Worm (Caenorhabditis elegans) whole organism, late embryonic: ENCODE data around the gene nhr-242.

Source experiments
- C08G9.2 ChIP-seq: sonication (generic microtip); optimal IDR thresholded peaks from 2 replicates; lab custom pipeline; 2016; ENCODE audit warnings: mild to moderate bottlenecking, missing genetic modification characterization, moderate library complexity, missing compliant biosample characterization
- C38D4.7 ChIP-seq: fragments of 200-800 bp; sonication (Bioruptor generic); optimal IDR thresholded peaks from 2 replicates; lab custom pipeline; 2018; ENCODE audit warnings: mild to moderate bottlenecking, missing genetic modification characterization, moderate library complexity, missing compliant biosample characterization
- F13H6.1 ChIP-seq: sonication (generic microtip); optimal IDR thresholded peaks from 2 replicates; lab custom pipeline; 2016; ENCODE audit warnings: missing genetic modification characterization, missing compliant biosample characterization
- K09A11.1 ChIP-seq: sonication (generic microtip); optimal IDR thresholded peaks from 2 replicates; lab custom pipeline; 2017; ENCODE audit warnings: antibody characterized with exemption, mild to moderate bottlenecking, missing genetic modification characterization, missing compliant biosample characterization; ENCODE audit not compliant: insufficient read depth
- Y22D7AL.16 ChIP-seq: sonication (generic microtip); optimal IDR thresholded peaks from 2 replicates; lab custom pipeline; 2016; ENCODE audit warnings: missing genetic modification characterization, missing compliant biosample characterization
- ceh-14 ChIP-seq: sonication (generic microtip); optimal IDR thresholded peaks from 2 replicates; lab custom pipeline; 2016; ENCODE audit warnings: missing genotype, missing genetic modification characterization, missing compliant biosample characterization
- ceh-34 ChIP-seq: sonication (generic microtip); optimal IDR thresholded peaks from 2 replicates; lab custom pipeline; 2016; ENCODE audit warnings: mild to moderate bottlenecking, missing genetic modification characterization, missing compliant biosample characterization
- ceh-48 ChIP-seq: sonication (generic microtip); optimal IDR thresholded peaks from 2 replicates; lab custom pipeline; 2016; ENCODE audit warnings: missing genetic modification characterization, inconsistent platforms, missing compliant biosample characterization
- dve-1 ChIP-seq: sonication (generic microtip); optimal IDR thresholded peaks from 2 replicates; lab custom pipeline; 2017; ENCODE audit warnings: antibody characterized with exemption, mild to moderate bottlenecking, missing genetic modification characterization, missing compliant biosample characterization
- elt-2 ChIP-seq: sonication (generic microtip); optimal IDR thresholded peaks from 2 replicates; lab custom pipeline; 2016; ENCODE audit warnings: missing genetic modification reagents, missing genetic modification characterization, missing compliant biosample characterization
- ets-4 ChIP-seq: sonication (generic microtip); optimal IDR thresholded peaks from 2 replicates; lab custom pipeline; 2016; ENCODE audit warnings: missing genetic modification characterization, missing compliant biosample characterization
- fax-1 ChIP-seq: sonication (generic microtip); optimal IDR thresholded peaks from 2 replicates; lab custom pipeline; 2016; ENCODE audit warnings: missing genotype, missing genetic modification characterization, missing compliant biosample characterization
- fkh-10 ChIP-seq: fragments of 150-350 bp; optimal IDR thresholded peaks from 2 replicates; lab custom pipeline; 2014; ENCODE audit warnings: missing biosample characterization, missing genetic modification reagents, missing genetic modification characterization
- fkh-6 ChIP-seq: sonication (generic microtip); optimal IDR thresholded peaks from 2 replicates; lab custom pipeline; 2016; ENCODE audit warnings: missing genetic modification characterization, missing compliant biosample characterization
- hlh-13 ChIP-seq: fragments of 200-800 bp; sonication (Bioruptor generic); optimal IDR thresholded peaks from 2 replicates; lab custom pipeline; 2018; ENCODE audit warnings: mild to moderate bottlenecking, missing genetic modification characterization, missing compliant biosample characterization
- hlh-15 ChIP-seq: sonication (generic microtip); optimal IDR thresholded peaks from 2 replicates; lab custom pipeline; 2016; ENCODE audit warnings: missing genetic modification characterization, missing compliant biosample characterization
- lim-6 ChIP-seq: sonication (generic microtip); optimal IDR thresholded peaks from 2 replicates; lab custom pipeline; 2016; ENCODE audit warnings: missing genetic modification characterization, missing compliant biosample characterization
- nhr-11 ChIP-seq: fragments of 150-350 bp; optimal IDR thresholded peaks from 2 replicates; lab custom pipeline; 2014; ENCODE audit warnings: missing biosample characterization, missing genetic modification characterization
- npax-4 ChIP-seq: sonication (generic microtip); optimal IDR thresholded peaks from 2 replicates; lab custom pipeline; 2016; ENCODE audit warnings: missing genetic modification characterization, missing compliant biosample characterization
- pat-9 ChIP-seq: fragments of 200-800 bp; sonication (Bioruptor generic); optimal IDR thresholded peaks from 2 replicates; lab custom pipeline; 2018; ENCODE audit warnings: mild to moderate bottlenecking, missing genetic modification characterization, moderate library complexity, missing compliant biosample characterization
- syd-9 ChIP-seq: sonication (generic microtip); optimal IDR thresholded peaks from 2 replicates; lab custom pipeline; 2016; ENCODE audit warnings: mild to moderate bottlenecking, missing genetic modification characterization, moderate library complexity, missing compliant biosample characterization
- ttx-3 ChIP-seq: sonication (generic microtip); optimal IDR thresholded peaks from 2 replicates; lab custom pipeline; 2016; ENCODE audit warnings: missing genetic modification reagents, missing genetic modification characterization, missing compliant biosample characterization
- unc-42 ChIP-seq: sonication (generic microtip); optimal IDR thresholded peaks from 2 replicates; lab custom pipeline; 2016; ENCODE audit warnings: missing genotype, missing genetic modification characterization, missing compliant biosample characterization
- unc-55 ChIP-seq: sonication (generic microtip); optimal IDR thresholded peaks from 2 replicates; lab custom pipeline; 2017; ENCODE audit warnings: missing biosample characterization, missing genetic modification reagents, missing genetic modification characterization

The nhr-242 gene

ce11 chrIV:2551418-2551817 is 30.0 kb downstream of the nhr-242 start, which contains the start of gene Y69A2AR.23:
Y69A2AR.23 (minus strand) TSS chrIV:2551684.
- TF ChIP-seq C08G9.2 (tag; lab: Kevin White, UChicago) (no peak), ceh-48 (tag; lab: Kevin White, UChicago) (peak; percentile 35)

- TF ChIP-seq ceh-48 (tag; lab: Kevin White, UChicago) (peak; percentile 23), C38D4.7 (GFP tag; lab: Kevin White, UChicago) (no peak)
Observed at ce11 chrIV:2549542-2549941, 31.8 kb downstream of the nhr-242 start.

- no peak for TF ChIP-seq lim-6
- TF ChIP-seq ceh-48 (tag; lab: Kevin White, UChicago) = peak; percentile 49
Observed at ce11 chrIV:2548766-2549165, 32.6 kb downstream of the nhr-242 start.

ce11 chrIV:2542001-2542400 is 39.4 kb downstream of the nhr-242 start, which contains the start of gene sprr-3:
sprr-3 (plus strand) TSS chrIV:2542301.
- TF ChIP-seq fax-1 (tag; lab: Kevin White, UChicago) (no peak), C08G9.2 (tag; lab: Kevin White, UChicago) (no peak), F13H6.1 (tag; lab: Kevin White, UChicago) (no peak), dve-1 (tag; lab: Kevin White, UChicago) (no peak), lim-6 (no peak), K09A11.1 (tag; lab: Kevin White, UChicago) (no peak), fkh-10 (GFP tag; lab: Kevin White, UChicago) (no peak), elt-2 (tag; lab: Kevin White, UChicago) (no peak), pat-9 (tag; lab: Kevin White, UChicago) (no peak), fkh-6 (no peak), Y22D7AL.16 (no peak), npax-4 (tag; lab: Kevin White, UChicago) (no peak), hlh-15 (tag; lab: Kevin White, UChicago) (no peak), ceh-34 (tag; lab: Kevin White, UChicago) (no peak)

ce11 chrIV:2537741-2538140 is 43.6 kb downstream of the nhr-242 start:
- TF ChIP-seq ets-4 (tag; lab: Kevin White, UChicago) = no peak
- peak; percentile 87 for TF ChIP-seq unc-42
- no peak for TF ChIP-seq ceh-14 (tag; lab: Kevin White, UChicago)
- TF ChIP-seq ttx-3 (tag; lab: Kevin White, UChicago) = no peak
- TF ChIP-seq hlh-13 (GFP tag; lab: Kevin White, UChicago) = no peak
- TF ChIP-seq syd-9 = no peak

ce11 chrIV:2530285-2530684 is 51.1 kb downstream of the nhr-242 start:
- peak; percentile 6 for TF ChIP-seq ceh-48 (tag; lab: Kevin White, UChicago)
- TF ChIP-seq pat-9 (tag; lab: Kevin White, UChicago) = no peak

ce11 chrIV:2529281-2529680 is 52.1 kb downstream of the nhr-242 start:
- no peak for TF ChIP-seq nhr-11 (tag; lab: Kevin White, UChicago)
- TF ChIP-seq C08G9.2 (tag; lab: Kevin White, UChicago) = no peak
- TF ChIP-seq unc-55 = no peak
